Worm (Caenorhabditis elegans) whole organism, L2 larva: ENCODE data around the gene gldi-10.

ENCODE experiments used
- ama-1 ChIP-seq: fragments of 150-350 bp; optimal IDR thresholded peaks from 2 replicates; lab custom pipeline; 2018; ENCODE audit warnings: inconsistent platforms
- dmd-4 ChIP-seq: sonication (generic microtip); optimal IDR thresholded peaks from 2 replicates; lab custom pipeline; 2017; ENCODE audit warnings: missing biosample characterization, missing genetic modification characterization
- elt-3 ChIP-seq: sonication (generic microtip); optimal IDR thresholded peaks from 2 replicates; lab custom pipeline; 2017; ENCODE audit warnings: missing biosample characterization, missing genetic modification characterization
- lin-13 ChIP-seq: fragments of 150-350 bp; optimal IDR thresholded peaks from 2 replicates; lab custom pipeline; 2014; ENCODE audit warnings: missing biosample characterization, missing genetic modification reagents, missing genetic modification characterization
- nhr-237 ChIP-seq: fragments of 150-350 bp; optimal IDR thresholded peaks from 2 replicates; lab custom pipeline; 2014; ENCODE audit warnings: missing biosample characterization, missing genetic modification characterization
- skn-1 ChIP-seq: sonication (generic microtip); optimal IDR thresholded peaks from 2 replicates; lab custom pipeline; 2017; ENCODE audit warnings: missing biosample characterization, missing genetic modification characterization
- unc-62 ChIP-seq: fragments of 150-350 bp; optimal IDR thresholded peaks from 2 replicates; lab custom pipeline; 2014; ENCODE audit warnings: missing biosample characterization, missing genetic modification reagents, missing genetic modification characterization
- zag-1 ChIP-seq: fragments of 150-350 bp; optimal IDR thresholded peaks from 2 replicates; lab custom pipeline; 2014; ENCODE audit warnings: missing biosample characterization, missing genetic modification characterization
- ztf-11 ChIP-seq: sonication (generic microtip); optimal IDR thresholded peaks from 2 replicates; lab custom pipeline; 2017; ENCODE audit warnings: missing biosample characterization, missing genetic modification characterization
- ztf-4 ChIP-seq: fragments of 150-350 bp; optimal IDR thresholded peaks from 2 replicates; lab custom pipeline; 2014; ENCODE audit warnings: missing biosample characterization, missing genetic modification characterization

DNA sequence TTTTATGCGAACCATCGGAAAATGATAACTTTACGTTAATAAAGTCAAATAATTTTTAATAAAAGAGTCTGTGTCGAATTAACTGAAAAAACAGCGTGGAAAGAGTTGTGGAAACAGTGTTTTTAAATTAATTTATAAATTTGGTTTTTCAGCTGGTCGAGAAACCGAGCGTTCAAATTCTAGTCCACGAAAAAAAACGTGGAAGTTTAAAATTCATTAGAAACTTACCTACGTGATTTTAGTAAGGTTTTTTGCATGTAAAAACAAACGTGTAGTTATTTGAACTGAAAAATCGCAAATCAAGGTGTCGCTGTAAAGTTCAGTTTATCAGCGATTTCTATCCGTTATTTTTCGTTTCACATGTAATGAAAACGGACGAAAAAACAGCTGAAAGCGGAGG, 20.6 kb upstream of the gldi-10 start, which contains the start of gene mans-4:
- TF ChIP-seq ztf-4 (no peak), ama-1 (no peak), nhr-237 (tag; lab: Kevin White, UChicago) (no peak), elt-3 (tag; lab: Kevin White, UChicago) (no peak), ztf-11 (tag; lab: Kevin White, UChicago) (no peak), dmd-4 (tag; lab: Kevin White, UChicago) (no peak), lin-13 (no peak), skn-1 (tag; lab: Kevin White, UChicago) (no peak), unc-62 (no peak), zag-1 (no peak)
